Fruit fly (Drosophila melanogaster): Measurements from ENCODE around the gene Traf4.

- no peak for TF ChIP-seq CG14655 (GFP tag; optimal IDR thresholded peaks at IDR 0.05)
- TF ChIP-seq CG12605 (GFP tag; IDR thresholded peaks at IDR 0.05), result no peak
- TF ChIP-seq fd96Ca (GFP tag; IDR thresholded peaks at IDR 0.05), result no peak
- TF ChIP-seq CG34367 (tag; optimal IDR thresholded peaks at IDR 0.05), result no peak
- no peak for TF ChIP-seq CG9948 (tag; optimal IDR thresholded peaks at IDR 0.05)
- TF ChIP-seq CG8301 (tag; optimal IDR thresholded peaks at IDR 0.05), result no peak
- TF ChIP-seq CG13204 (GFP tag; optimal IDR thresholded peaks at IDR 0.05), result no peak
- TF ChIP-seq Pif1A (GFP tag; optimal IDR thresholded peaks at IDR 0.05), result no peak
Observed at dm6 chr2L:4382522-4382921, 20.8 kb downstream of the Traf4 start, which contains the start of gene CG17612.
